Fruit fly (Drosophila melanogaster): ENCODE measurements around the gene ebd1.

- TF ChIP-seq cic (GFP tag; optimal IDR thresholded peaks at IDR 0.05) (no peak), Clk (GFP tag; optimal IDR thresholded peaks at IDR 0.05) (no peak), tj (GFP tag; optimal IDR thresholded peaks at IDR 0.05) (no peak), toe (GFP tag; optimal IDR thresholded peaks at IDR 0.05) (no peak)
These were observed 18.8 kb downstream of the ebd1 start for dm6 chr3L:666544-666943.
